Fruit fly (Drosophila melanogaster) Kc167 (cell line): ENCODE results near the gene IP3K1.

ENCODE experiments used
- h ChIP-seq: fragments of >200 bp; optimal IDR thresholded peaks from 3 replicates; lab custom pipeline; 2018; ENCODE audit warnings: missing external identifiers
- insv ChIP-seq: fragments of >200 bp; optimal IDR thresholded peaks from 3 replicates; lab custom pipeline; 2018; ENCODE audit warnings: missing external identifiers
- psq ChIP-seq: fragments of >200 bp; optimal IDR thresholded peaks from 2 replicates; lab custom pipeline; 2017; ENCODE audit warnings: missing external identifiers
- ttk ChIP-seq: sonication (Bioruptor generic); optimal IDR thresholded peaks from 2 replicates; lab custom pipeline; 2017; ENCODE audit warnings: missing external identifiers

DNA sequence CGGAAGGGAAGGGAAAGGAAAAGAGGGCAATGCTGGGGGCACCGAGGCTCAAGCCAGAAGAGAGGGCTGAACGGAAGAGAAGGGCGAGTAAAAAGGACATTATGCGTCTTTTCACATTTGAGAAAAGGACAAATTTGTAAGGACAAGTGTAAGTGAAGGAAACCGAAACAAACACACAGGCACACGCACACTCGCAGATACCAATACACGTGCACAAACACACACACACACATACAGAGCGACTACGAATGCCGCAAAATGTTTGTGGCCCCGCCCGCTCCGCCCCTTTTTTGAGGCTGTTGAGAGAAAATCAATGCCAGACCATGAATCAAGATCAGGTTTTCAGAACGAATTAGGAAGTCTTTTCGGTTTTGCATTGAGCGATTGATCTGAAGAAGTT is 28.8 kb upstream of the IP3K1 start:
- TF ChIP-seq h (lab: Kevin White, UChicago) (no peak), ttk (lab: Kevin White, UChicago) (no peak), psq (lab: Kevin White, UChicago) (no peak), insv (no peak)
